Worm (Caenorhabditis elegans): ENCODE data around the gene F55A11.6.

- TF ChIP-seq ztf-23 (GFP tag; IDR thresholded peaks at IDR 0.05), result no peak
- no peak for TF ChIP-seq flt-1 (GFP tag; IDR thresholded peaks at IDR 0.05)
- TF ChIP-seq ref-1 (GFP tag; conservative IDR thresholded peaks at IDR 0.05), result no peak
- no peak for TF ChIP-seq med-1 (GFP tag; optimal IDR thresholded peaks at IDR 0.05; ENCODE audit: insufficient read depth)
Observed at ce11 chrV:11787258-11787657, 10.6 kb downstream of the F55A11.6 start, which contains the start of gene F55A11.7.
